Fruit fly (Drosophila melanogaster): Measurements from ENCODE around the gene CG14314.

Gene CG14314

DNA sequence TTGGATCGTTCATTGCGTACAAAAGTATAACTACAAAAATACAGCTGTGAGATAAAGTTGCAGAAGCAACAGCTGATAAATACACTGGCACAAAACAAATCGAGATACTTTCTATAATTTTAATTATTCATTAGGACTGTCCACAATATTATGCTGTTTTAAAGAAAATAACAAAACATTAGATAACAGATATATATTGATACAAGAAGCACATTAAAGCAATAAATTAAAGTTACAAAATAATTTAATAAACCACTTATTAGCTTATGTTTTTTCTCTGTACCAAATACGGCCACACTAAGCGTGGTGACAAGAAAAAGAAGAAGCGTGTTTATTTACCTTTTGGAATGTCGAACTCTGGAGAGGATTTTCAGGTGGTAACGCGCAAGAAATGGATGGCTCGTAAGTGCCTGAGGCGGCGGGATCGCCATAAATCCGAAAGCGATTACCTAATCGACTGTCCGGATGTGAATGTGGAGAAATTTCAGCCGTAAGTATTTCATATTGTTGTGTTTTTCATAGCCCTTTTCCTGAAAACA lies 4.3 kb downstream of the CG14314 start, which contains the start of the genes CG7988 and CG7183 (continued):
- TF ChIP-seq Ada2b (GFP tag; IDR thresholded peaks at IDR 0.05) (peak; percentile 98), CG13894 (tag; optimal IDR thresholded peaks at IDR 0.05) (peak; percentile 95), CG1529 (GFP tag; optimal IDR thresholded peaks at IDR 0.05) (peak; percentile 94), CG15601 (tag; optimal IDR thresholded peaks at IDR 0.05) (peak; percentile 98), CG10366 (GFP tag; IDR thresholded peaks at IDR 0.05) (peak; percentile 98), dimm (GFP tag; IDR thresholded peaks at IDR 0.05) (peak; percentile 96), CG3838 (GFP tag; optimal IDR thresholded peaks at IDR 0.05) (peak; percentile 94), prd (optimal IDR thresholded peaks at IDR 0.05) (no peak), prd (GFP tag; IDR thresholded peaks at IDR 0.05) (peak; percentile 99), Elba2 (GFP tag; optimal IDR thresholded peaks at IDR 0.05) (peak; percentile 93), CG9797 (GFP tag; optimal IDR thresholded peaks at IDR 0.05) (peak; percentile 89), p53 (GFP tag; optimal IDR thresholded peaks at IDR 0.05) (peak; percentile 70), Xbp1 (GFP tag; optimal IDR thresholded peaks at IDR 0.05) (peak; percentile 98), HLH54F (GFP tag; optimal IDR thresholded peaks at IDR 0.05) (peak; percentile 94), eyg (GFP tag; optimal IDR thresholded peaks at IDR 0.05) (peak; percentile 89), CG4424 (GFP tag; optimal IDR thresholded peaks at IDR 0.05) (peak; percentile 98), CG7786 (GFP tag; optimal IDR thresholded peaks at IDR 0.05) (peak; percentile 93), Sin3A (optimal IDR thresholded peaks at IDR 0.05) (peak; percentile 14), tup (GFP tag; optimal IDR thresholded peaks at IDR 0.05) (peak; percentile 90), ham (GFP tag; IDR thresholded peaks at IDR 0.05) (peak; percentile 91), fd102C (GFP tag; optimal IDR thresholded peaks at IDR 0.05) (peak; percentile 95), CG4617 (GFP tag; optimal IDR thresholded peaks at IDR 0.05; ENCODE audit: borderline replicate concordance) (peak; percentile 98), sqz (GFP tag; optimal IDR thresholded peaks at IDR 0.05) (peak; percentile 90), repo (GFP tag; optimal IDR thresholded peaks at IDR 0.05) (peak; percentile 88), caup (GFP tag; optimal IDR thresholded peaks at IDR 0.05; ENCODE audit: severe bottlenecking) (peak; percentile 93), fd96Cb (tag; optimal IDR thresholded peaks at IDR 0.05) (peak; percentile 98), sim (GFP tag; IDR thresholded peaks at IDR 0.05) (peak; percentile 97), dmrt99B (tag; optimal IDR thresholded peaks at IDR 0.05) (peak; percentile 98), CG9215 (GFP tag; IDR thresholded peaks at IDR 0.05) (peak; percentile 97), aop (GFP tag; IDR thresholded peaks at IDR 0.05) (peak; percentile 87), Asciz (GFP tag; optimal IDR thresholded peaks at IDR 0.05) (peak; percentile 94), CG6254 (GFP tag; optimal IDR thresholded peaks at IDR 0.05) (peak; percentile 87), CG3281 (GFP tag; optimal IDR thresholded peaks at IDR 0.05) (peak; percentile 91), CG6813 (GFP tag; optimal IDR thresholded peaks at IDR 0.05) (peak; percentile 84), CG31441 (GFP tag; IDR thresholded peaks at IDR 0.05) (peak; percentile 97), CG31388 (GFP tag; optimal IDR thresholded peaks at IDR 0.05) (peak; percentile 92), HLH4C (GFP tag; IDR thresholded peaks at IDR 0.05; ENCODE audit: partially characterized antibody) (no peak), Hey (tag; optimal IDR thresholded peaks at IDR 0.05) (no peak), crol (GFP tag; IDR thresholded peaks at IDR 0.05) (peak; percentile 72), HmgZ (tag; optimal IDR thresholded peaks at IDR 0.05) (peak; percentile 97), kni (GFP tag; optimal IDR thresholded peaks at IDR 0.05) (peak; percentile 50), fd64A (GFP tag; optimal IDR thresholded peaks at IDR 0.05) (peak; percentile 60), CG12744 (GFP tag; optimal IDR thresholded peaks at IDR 0.05) (peak; percentile 94), CG7928 (GFP tag; optimal IDR thresholded peaks at IDR 0.05) (peak; percentile 62), CG8924 (tag; optimal IDR thresholded peaks at IDR 0.05) (peak; percentile 98), nom (GFP tag; optimal IDR thresholded peaks at IDR 0.05) (peak; percentile 89), CG12155 (GFP tag; optimal IDR thresholded peaks at IDR 0.05) (peak; percentile 97), Sox100B (GFP tag; optimal IDR thresholded peaks at IDR 0.05) (peak; percentile 97), chn (GFP tag; optimal IDR thresholded peaks at IDR 0.05) (peak; percentile 96), CG1792 (GFP tag; optimal IDR thresholded peaks at IDR 0.05) (peak; percentile 76), gcm (GFP tag; optimal IDR thresholded peaks at IDR 0.05) (peak; percentile 99)

Measured in whole organism, embryonic.